Fruit fly (Drosophila melanogaster): ENCODE results near the gene GMF.
A peak's percentile ranks its signal among the peaks of the same experiment; 100 is the strongest.

The GMF gene

DNA sequence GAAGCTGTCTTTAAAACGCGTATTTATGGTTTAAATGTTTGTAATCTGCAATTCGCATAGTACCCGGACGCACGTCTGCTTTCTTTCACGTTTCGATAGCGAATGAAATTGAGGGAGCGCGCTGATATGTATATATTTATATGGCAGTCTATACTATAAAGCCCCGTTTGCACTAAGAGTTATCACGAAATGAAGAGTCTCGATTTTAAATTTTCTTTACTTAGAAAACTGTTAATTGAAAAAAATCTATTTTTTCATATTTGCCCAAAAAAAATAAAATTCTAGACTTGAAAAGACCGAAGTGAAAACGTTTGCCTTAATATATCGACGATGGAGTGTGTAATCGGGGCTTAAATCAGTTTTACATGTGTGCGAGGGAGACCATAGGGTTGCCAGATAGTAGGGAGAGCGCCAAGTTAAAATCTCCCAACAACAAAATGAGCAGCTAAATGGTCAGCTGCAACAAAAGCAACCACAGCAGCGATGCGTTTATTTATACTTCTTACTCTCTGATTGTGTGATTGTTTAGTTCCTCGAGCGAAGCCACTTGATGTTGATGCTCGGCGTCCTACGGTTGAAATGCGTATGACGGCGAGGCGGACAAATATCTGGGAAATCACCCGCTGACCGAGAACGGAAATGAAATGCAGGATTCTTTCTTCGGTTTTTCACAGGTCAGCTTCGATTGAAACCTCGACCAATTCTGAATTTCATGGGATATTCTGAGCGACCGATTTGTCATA, 22.9 kb upstream of the GMF start, which contains the start of gene cact (continued):
- TF ChIP-seq CG8359 (GFP tag; optimal IDR thresholded peaks at IDR 0.05; ENCODE audit: borderline replicate concordance) (peak; percentile 60), insv (GFP tag; optimal IDR thresholded peaks at IDR 0.05) (peak in 1 of 2 experiments; percentile 58), Vsx1 (GFP tag; optimal IDR thresholded peaks at IDR 0.05) (peak; percentile 79), CG8765 (GFP tag; IDR thresholded peaks at IDR 0.05) (peak; percentile 83), Mad (GFP tag; optimal IDR thresholded peaks at IDR 0.05) (peak; percentile 94), gsb (GFP tag; IDR thresholded peaks at IDR 0.05) (peak; percentile 53; the same call in 1 of the 2 replicates), Camta (GFP tag; optimal IDR thresholded peaks at IDR 0.05) (peak; percentile 87), Ravus (GFP tag; IDR thresholded peaks at IDR 0.05) (peak; percentile 75), h (optimal IDR thresholded peaks at IDR 0.05) (no peak), emc (GFP tag; optimal IDR thresholded peaks at IDR 0.05) (peak; percentile 87), CG5953 (GFP tag; IDR thresholded peaks at IDR 0.05) (peak; percentile 24; the same call in 1 of the 2 replicates), CG12104 (GFP tag; optimal IDR thresholded peaks at IDR 0.05) (peak; percentile 91), CG8924 (tag; optimal IDR thresholded peaks at IDR 0.05) (peak; percentile 95), CG8944 (GFP tag; optimal IDR thresholded peaks at IDR 0.05) (peak; percentile 91), sqz (GFP tag; optimal IDR thresholded peaks at IDR 0.05) (peak; percentile 59), CG12236 (GFP tag; optimal IDR thresholded peaks at IDR 0.05) (peak; percentile 92), Mes4 (GFP tag; optimal IDR thresholded peaks at IDR 0.05) (peak; percentile 89), Eip74EF (GFP tag; optimal IDR thresholded peaks at IDR 0.05) (peak in 1 of 2 experiments; percentile 80), CG13624 (GFP tag; optimal IDR thresholded peaks at IDR 0.05) (peak; percentile 94), ttk (GFP tag; IDR thresholded peaks at IDR 0.05) (peak; percentile 87), ab (GFP tag; optimal IDR thresholded peaks at IDR 0.05) (peak; percentile 47), CG14710 (tag; optimal IDR thresholded peaks at IDR 0.05) (peak; percentile 96), lmd (GFP tag; IDR thresholded peaks at IDR 0.05) (peak; percentile 92), CG4820 (GFP tag; optimal IDR thresholded peaks at IDR 0.05) (peak; percentile 89), chm (GFP tag; IDR thresholded peaks at IDR 0.05) (peak; percentile 66), Ptx1 (GFP tag; IDR thresholded peaks at IDR 0.05) (peak; percentile 95), CG12744 (GFP tag; optimal IDR thresholded peaks at IDR 0.05) (peak; percentile 93), CG13775 (GFP tag; optimal IDR thresholded peaks at IDR 0.05) (peak; percentile 93), B-H2 (GFP tag; optimal IDR thresholded peaks at IDR 0.05) (peak; percentile 89), Chrac-16 (GFP tag; optimal IDR thresholded peaks at IDR 0.05) (peak; percentile 96), hbn (GFP tag; IDR thresholded peaks at IDR 0.05; ENCODE audit: partially characterized antibody) (peak; percentile 61), CG14441 (GFP tag; IDR thresholded peaks at IDR 0.05) (peak; percentile 86), bab2 (GFP tag; optimal IDR thresholded peaks at IDR 0.05) (peak; percentile 94), CG2120 (GFP tag; optimal IDR thresholded peaks at IDR 0.05) (peak; percentile 98), Dref (GFP tag; IDR thresholded peaks at IDR 0.05) (no peak), CG10274 (GFP tag; optimal IDR thresholded peaks at IDR 0.05) (peak; percentile 4), CG3838 (GFP tag; optimal IDR thresholded peaks at IDR 0.05) (peak; percentile 83), CG12219 (GFP tag; optimal IDR thresholded peaks at IDR 0.05) (peak; percentile 75), vvl (GFP tag; IDR thresholded peaks at IDR 0.05) (peak; percentile 96), gcm2 (GFP tag; optimal IDR thresholded peaks at IDR 0.05) (peak; percentile 76), Doc2 (GFP tag; IDR thresholded peaks at IDR 0.05) (peak; percentile 70), tin (GFP tag; optimal IDR thresholded peaks at IDR 0.05) (peak; percentile 91), ranshi (GFP tag; IDR thresholded peaks at IDR 0.05) (peak; percentile 92), Mrtf (GFP tag; IDR thresholded peaks at IDR 0.05) (peak; percentile 86; the same call in 2 of the 3 replicates), CG7372 (GFP tag; IDR thresholded peaks at IDR 0.05) (peak; percentile 84), klu (GFP tag; IDR thresholded peaks at IDR 0.05) (peak; percentile 86), Stat92E (GFP tag; optimal IDR thresholded peaks at IDR 0.05) (peak in 1 of 3 experiments; percentile 75), CG6254 (GFP tag; optimal IDR thresholded peaks at IDR 0.05) (peak; percentile 78), Aef1 (GFP tag; IDR thresholded peaks at IDR 0.05) (peak; percentile 95), CG17186 (GFP tag; optimal IDR thresholded peaks at IDR 0.05) (peak; percentile 73)

All from whole organism, embryonic.